Worm (Caenorhabditis elegans) whole organism, L4 larva: ENCODE data around the gene F35A5.1.

Experiments
- F26F4.8 ChIP-seq: fragments of 200-800 bp; sonication (Bioruptor generic); conservative IDR thresholded peaks from 2 replicates; pipeline ENCODE4 v1.3.6; 2022; ENCODE audit warnings: missing genetic modification characterization, missing compliant biosample characterization
- F44E2.7 ChIP-seq: fragments of 200-800 bp; sonication (Bioruptor generic); IDR thresholded peaks from 2 replicates; pipeline ENCODE4 v2.1.2; 2022; ENCODE audit warnings: missing genetic modification characterization, missing compliant biosample characterization
- R02D3.7 ChIP-seq: fragments of 150-350 bp; sonication (generic microtip); optimal IDR thresholded peaks from 3 replicates; lab custom pipeline; 2014; ENCODE audit warnings: missing biosample characterization, missing genetic modification characterization
- T26A8.4 ChIP-seq: fragments of 200-800 bp; sonication (Bioruptor generic); IDR thresholded peaks from 2 replicates; pipeline ENCODE4 v1.3.6; 2022; ENCODE audit warnings: missing genetic modification characterization, missing compliant biosample characterization
- Y48G9A.11 ChIP-seq: fragments of 200-800 bp; sonication (Bioruptor generic); IDR thresholded peaks from 2 replicates; pipeline ENCODE4 v1.3.6; 2022; ENCODE audit warnings: missing genetic modification reagents, missing genetic modification characterization, missing compliant biosample characterization
- Y75B8A.6 ChIP-seq: fragments of 200-800 bp; sonication (Bioruptor generic); IDR thresholded peaks from 2 replicates; pipeline ENCODE4 v1.3.6; 2022; ENCODE audit warnings: missing genetic modification reagents, missing genetic modification characterization, missing compliant biosample characterization
- ZK337.2 ChIP-seq: fragments of 200-800 bp; sonication (Bioruptor generic); IDR thresholded peaks from 2 replicates; pipeline ENCODE4 v1.3.6; 2022; ENCODE audit warnings: missing genetic modification reagents, missing genetic modification characterization, missing compliant biosample characterization
- arid-1 ChIP-seq: fragments of 200-800 bp; sonication (Bioruptor generic); conservative IDR thresholded peaks from 2 replicates; pipeline ENCODE4 v1.3.6; 2022; ENCODE audit warnings: missing genetic modification reagents, missing genetic modification characterization, missing compliant biosample characterization
- ceh-20 ChIP-seq: fragments of 200-800 bp; sonication (Bioruptor generic); IDR thresholded peaks from 2 replicates; pipeline ENCODE4 v1.3.6; 2022; ENCODE audit warnings: missing genetic modification reagents, missing genetic modification characterization, missing compliant biosample characterization
- ceh-28 ChIP-seq: fragments of 150-350 bp; optimal IDR thresholded peaks from 2 replicates; lab custom pipeline; 2014; ENCODE audit warnings: missing biosample characterization, missing genetic modification reagents, missing genetic modification characterization
- ceh-44 ChIP-seq: fragments of 200-800 bp; sonication (Bioruptor generic); IDR thresholded peaks from 2 replicates; pipeline ENCODE4 v1.3.6; 2022; ENCODE audit warnings: missing genetic modification reagents, missing genetic modification characterization, missing compliant biosample characterization
- daf-19 ChIP-seq: fragments of 200-800 bp; sonication (Bioruptor generic); conservative IDR thresholded peaks from 2 replicates; pipeline ENCODE4 v1.3.6; 2022; ENCODE audit warnings: missing genetic modification characterization, missing compliant biosample characterization
- dmd-8 ChIP-seq: fragments of 200-800 bp; sonication (Bioruptor generic); IDR thresholded peaks from 2 replicates; pipeline ENCODE4 v1.3.6; 2022; ENCODE audit warnings: missing genetic modification characterization, missing compliant biosample characterization
- dmd-9 ChIP-seq: fragments of 200-800 bp; sonication (Bioruptor generic); IDR thresholded peaks from 2 replicates; pipeline ENCODE4 v1.3.6; 2022; ENCODE audit warnings: missing genetic modification reagents, missing genetic modification characterization, missing compliant biosample characterization
- duxl-1 ChIP-seq: sonication (generic microtip); optimal IDR thresholded peaks from 2 replicates; lab custom pipeline; 2016; ENCODE audit warnings: mild to moderate bottlenecking, missing genetic modification characterization, moderate library complexity, missing compliant biosample characterization; ENCODE audit not compliant: poor library complexity
- egl-27 ChIP-seq: sonication (generic microtip); optimal IDR thresholded peaks from 3 replicates; lab custom pipeline; 2017; ENCODE audit warnings: missing biosample characterization, missing genetic modification reagents, missing genetic modification characterization
- egl-43 ChIP-seq: fragments of 200-800 bp; sonication (Bioruptor generic); IDR thresholded peaks from 2 replicates; pipeline ENCODE4 v1.3.6; 2022; ENCODE audit warnings: missing genetic modification reagents, missing genetic modification characterization, missing compliant biosample characterization
- fkh-10 ChIP-seq: fragments of 150-350 bp; optimal IDR thresholded peaks from 2 replicates; lab custom pipeline; 2014; ENCODE audit warnings: missing biosample characterization, missing genetic modification reagents, missing genetic modification characterization
- fos-1 ChIP-seq: fragments of 150-350 bp; optimal IDR thresholded peaks from 2 replicates; lab custom pipeline; 2014; ENCODE audit warnings: missing biosample characterization, missing genetic modification characterization
- hmg-1.1 ChIP-seq: fragments of 200-800 bp; sonication (Bioruptor generic); IDR thresholded peaks from 2 replicates; pipeline ENCODE4 v1.3.6; 2022; ENCODE audit warnings: missing genetic modification reagents, missing genetic modification characterization, missing compliant biosample characterization
- lin-1 ChIP-seq: fragments of 200-800 bp; sonication (Bioruptor generic); IDR thresholded peaks from 2 replicates; pipeline ENCODE4 v1.3.6; 2022; ENCODE audit warnings: missing genetic modification reagents, missing genetic modification characterization, missing compliant biosample characterization
- lin-13 ChIP-seq: fragments of 150-350 bp; optimal IDR thresholded peaks from 2 replicates; lab custom pipeline; 2014; ENCODE audit warnings: missing biosample characterization, missing genetic modification reagents, missing genetic modification characterization
- lin-15B ChIP-seq: fragments of 150-350 bp; sonication (generic microtip); optimal IDR thresholded peaks from 3 replicates; lab custom pipeline; 2014; ENCODE audit warnings: missing biosample characterization, missing genetic modification characterization
- lin-38 ChIP-seq: fragments of 200-800 bp; sonication (Bioruptor generic); IDR thresholded peaks from 2 replicates; pipeline ENCODE4 v1.3.6; 2022; ENCODE audit warnings: missing genetic modification reagents, missing genetic modification characterization, missing compliant biosample characterization
- lin-39 ChIP-seq: fragments of 150-350 bp; optimal IDR thresholded peaks from 2 replicates; lab custom pipeline; 2014; ENCODE audit warnings: missing biosample characterization, missing genetic modification reagents, missing genetic modification characterization
- lsy-2 ChIP-seq, 2 experiments: fragments of 150-350 bp in 1 of 2; sonication (generic microtip) in 1 of 2; optimal IDR thresholded peaks; 2 replicates each; lab custom pipeline; 2014 to 2017; ENCODE audit warnings: missing biosample characterization in 2 of 2, missing genetic modification characterization in 2 of 2
- madf-9 ChIP-seq: fragments of 200-800 bp; sonication (Bioruptor generic); conservative IDR thresholded peaks from 2 replicates; pipeline ENCODE4 v1.3.6; 2022; ENCODE audit warnings: missing genetic modification reagents, missing genetic modification characterization, missing compliant biosample characterization
- mdl-1 ChIP-seq, 2 experiments: fragments of 150-350 bp in 1 of 2; sonication (generic microtip) in 1 of 2; optimal IDR thresholded peaks; 2 replicates each; lab custom pipeline; 2014 to 2017; ENCODE audit warnings: missing biosample characterization in 2 of 2, missing genetic modification characterization in 2 of 2
- mes-2 ChIP-seq: sonication (generic microtip); optimal IDR thresholded peaks from 2 replicates; lab custom pipeline; 2016; ENCODE audit warnings: missing genotype, mild to moderate bottlenecking, missing genetic modification characterization, missing compliant biosample characterization; ENCODE audit not compliant: poor library complexity, severe bottlenecking
- mxl-2 ChIP-seq: fragments of 200-800 bp; sonication (Bioruptor generic); conservative IDR thresholded peaks from 2 replicates; pipeline ENCODE4 v1.3.6; 2022; ENCODE audit warnings: missing genetic modification reagents, missing genetic modification characterization, missing compliant biosample characterization
- mxl-3 ChIP-seq: fragments of 200-800 bp; sonication (Bioruptor generic); optimal IDR thresholded peaks from 2 replicates; lab custom pipeline; 2018; ENCODE audit warnings: mild to moderate bottlenecking, missing genetic modification characterization, missing compliant biosample characterization
- nhr-102 ChIP-seq: sonication (generic microtip); optimal IDR thresholded peaks from 2 replicates; lab custom pipeline; 2016; ENCODE audit warnings: mild to moderate bottlenecking, missing genetic modification characterization, moderate library complexity, missing compliant biosample characterization
- nhr-111 ChIP-seq: fragments of 200-800 bp; sonication (Bioruptor generic); optimal IDR thresholded peaks from 2 replicates; lab custom pipeline; 2018; ENCODE audit warnings: mild to moderate bottlenecking, missing genetic modification characterization, missing compliant biosample characterization
- nhr-28 ChIP-seq: fragments of 150-350 bp; optimal IDR thresholded peaks from 2 replicates; lab custom pipeline; 2014; ENCODE audit warnings: missing biosample characterization, missing genetic modification characterization
- nhr-42 ChIP-seq: fragments of 200-800 bp; sonication (Bioruptor generic); IDR thresholded peaks from 2 replicates; pipeline ENCODE4 v1.3.6; 2022; ENCODE audit warnings: missing genetic modification characterization, missing compliant biosample characterization
- nhr-48 ChIP-seq: sonication (generic microtip); optimal IDR thresholded peaks from 2 replicates; lab custom pipeline; 2016; ENCODE audit warnings: mild to moderate bottlenecking, missing genetic modification characterization, missing compliant biosample characterization
- nhr-6 ChIP-seq: fragments of 150-350 bp; optimal IDR thresholded peaks from 2 replicates; lab custom pipeline; 2014; ENCODE audit warnings: missing biosample characterization, missing genetic modification characterization
- pha-4 ChIP-seq, 2 experiments: fragments of 150-350 bp in 1 of 2; fragments of 200-800 bp in 1 of 2; sonication (Bioruptor generic) in 1 of 2; IDR thresholded peaks in 1 of 2; optimal IDR thresholded peaks in 1 of 2; 2 replicates each; pipeline versions ENCODE4 v1.3.6 to Lab custom; 2014 to 2022; ENCODE audit warnings: missing genetic modification characterization in 2 of 2, missing genetic modification reagents in 2 of 2, missing biosample characterization in 1 of 2, missing compliant biosample characterization in 1 of 2
- php-3 ChIP-seq: fragments of 200-800 bp; sonication (Bioruptor generic); IDR thresholded peaks from 2 replicates; pipeline ENCODE4 v1.3.6; 2022; ENCODE audit warnings: missing genetic modification reagents, missing genetic modification characterization, missing compliant biosample characterization
- sdz-12 ChIP-seq: fragments of 200-800 bp; sonication (Bioruptor generic); optimal IDR thresholded peaks from 2 replicates; lab custom pipeline; 2018; ENCODE audit warnings: mild to moderate bottlenecking, missing genetic modification characterization, missing compliant biosample characterization
- skn-1 ChIP-seq: fragments of 150-350 bp; optimal IDR thresholded peaks from 2 replicates; lab custom pipeline; 2014; ENCODE audit warnings: missing biosample characterization, missing genetic modification characterization
- snpc-4 ChIP-seq: fragments of 150-350 bp; optimal IDR thresholded peaks from 2 replicates; lab custom pipeline; 2014; ENCODE audit warnings: missing biosample characterization, missing genetic modification characterization
- spr-1 ChIP-seq: sonication (generic microtip); optimal IDR thresholded peaks from 2 replicates; lab custom pipeline; 2016; ENCODE audit warnings: mild to moderate bottlenecking, missing genetic modification characterization, missing compliant biosample characterization
- tag-97 ChIP-seq: fragments of 200-800 bp; sonication (Bioruptor generic); IDR thresholded peaks from 2 replicates; pipeline ENCODE4 v1.3.6; 2022; ENCODE audit warnings: missing genetic modification characterization, missing compliant biosample characterization
- unc-130 ChIP-seq: sonication (generic microtip); optimal IDR thresholded peaks from 2 replicates; lab custom pipeline; 2016; ENCODE audit warnings: missing genetic modification reagents, missing genetic modification characterization, missing compliant biosample characterization
- unc-62 ChIP-seq, 3 experiments: fragments of 150-350 bp in 1 of 3; sonication (generic microtip); optimal IDR thresholded peaks in 2 of 3; peaks in 1 of 3; 1 replicate in 1 of 3; 2 replicates in 2 of 3; lab custom pipeline; 2014 to 2017; ENCODE audit warnings: missing biosample characterization in 3 of 3, missing genetic modification characterization in 3 of 3, missing genetic modification reagents in 3 of 3, missing genotype in 1 of 3
- vab-7 ChIP-seq: fragments of 200-800 bp; sonication (Bioruptor generic); IDR thresholded peaks from 2 replicates; pipeline ENCODE4 v1.3.6; 2022; ENCODE audit warnings: missing genetic modification reagents, missing genetic modification characterization, missing compliant biosample characterization
- zip-11 ChIP-seq: fragments of 200-800 bp; sonication (Bioruptor generic); IDR thresholded peaks from 2 replicates; pipeline ENCODE4 v1.3.6; 2022; ENCODE audit warnings: missing genetic modification characterization, missing compliant biosample characterization
- zip-2 ChIP-seq: fragments of 150-350 bp; optimal IDR thresholded peaks from 2 replicates; lab custom pipeline; 2014; ENCODE audit warnings: missing biosample characterization, missing genetic modification characterization

F35A5.1 gene

ce11 chrX:3835632-3836031 is 28.4 kb downstream of the F35A5.1 start (continued):
- no peak for TF ChIP-seq Y75B8A.6
- no peak for TF ChIP-seq ceh-20 (GFP tag; lab: Robert Waterston, UW)
- TF ChIP-seq nhr-28 (tag; lab: Kevin White, UChicago) = peak; percentile 34
- no peak for TF ChIP-seq dmd-8 (GFP tag; lab: Robert Waterston, UW)
- TF ChIP-seq lin-13 = no peak
- no peak for TF ChIP-seq madf-9 (GFP tag; lab: Robert Waterston, UW)
- no peak for TF ChIP-seq skn-1 (tag; lab: Kevin White, UChicago)
- no peak for TF ChIP-seq tag-97
- TF ChIP-seq pha-4 (GFP tag; IDR thresholded peaks at IDR 0.05; lab: Robert Waterston, UW) = no peak
- TF ChIP-seq pha-4 (tag; optimal IDR thresholded peaks at IDR 0.05; lab: Kevin White, UChicago) = peak; percentile 24
- no peak for TF ChIP-seq T26A8.4 (GFP tag; lab: Robert Waterston, UW)
- TF ChIP-seq nhr-6 (tag; lab: Kevin White, UChicago) = no peak
- TF ChIP-seq ceh-44 = no peak
- TF ChIP-seq R02D3.7 (tag; lab: Kevin White, UChicago) = no peak
- TF ChIP-seq ceh-28 (tag; lab: Kevin White, UChicago) = no peak
- no peak for TF ChIP-seq zip-2 (tag; lab: Kevin White, UChicago)
- no peak for TF ChIP-seq F44E2.7 (GFP tag; lab: Robert Waterston, UW)
- no peak for TF ChIP-seq fkh-10 (GFP tag; lab: Kevin White, UChicago)
- TF ChIP-seq nhr-48 = peak; percentile 45
- TF ChIP-seq egl-27 (tag; lab: Kevin White, UChicago) = no peak
- TF ChIP-seq mxl-2 (GFP tag; lab: Robert Waterston, UW) = no peak
- no peak for TF ChIP-seq daf-19 (GFP tag; lab: Robert Waterston, UW)
- no peak for TF ChIP-seq lsy-2 (tag; optimal IDR thresholded peaks at IDR 0.05; lab: Kevin White, UChicago)

- TF ChIP-seq fos-1 (tag; lab: Kevin White, UChicago) (no peak), zip-11 (GFP tag; lab: Robert Waterston, UW) (no peak), sdz-12 (GFP tag; lab: Kevin White, UChicago) (no peak), lin-13 (no peak), egl-43 (GFP tag; lab: Robert Waterston, UW) (no peak), ZK337.2 (GFP tag; lab: Robert Waterston, UW) (no peak), lin-1 (no peak), egl-27 (tag; lab: Kevin White, UChicago) (no peak), duxl-1 (tag; lab: Kevin White, UChicago) (no peak), Y48G9A.11 (GFP tag; lab: Robert Waterston, UW) (no peak), mxl-3 (GFP tag; lab: Kevin White, UChicago) (peak; percentile 53), tag-97 (no peak), unc-62 (GFP tag; optimal IDR thresholded peaks at IDR 0.05 in 1 of 2; lab: Kevin White, UChicago) (peak in 1 of 2 experiments; percentile 5), unc-62 (tag; optimal IDR thresholded peaks at IDR 0.05; lab: Kevin White, UChicago) (no peak), zip-2 (tag; lab: Kevin White, UChicago) (no peak), spr-1 (tag; lab: Kevin White, UChicago) (no peak), hmg-1.1 (GFP tag; lab: Robert Waterston, UW) (no peak), F26F4.8 (no peak), dmd-9 (GFP tag; lab: Robert Waterston, UW) (no peak), mes-2 (no peak), mdl-1 (tag; optimal IDR thresholded peaks at IDR 0.05; lab: Kevin White, UChicago) (peak in 1 of 2 experiments; percentile 17), dmd-8 (GFP tag; lab: Robert Waterston, UW) (no peak), arid-1 (GFP tag; lab: Robert Waterston, UW) (no peak), lin-15B (tag; lab: Kevin White, UChicago) (no peak), nhr-102 (tag; lab: Kevin White, UChicago) (no peak), nhr-111 (GFP tag; lab: Kevin White, UChicago) (no peak), skn-1 (tag; lab: Kevin White, UChicago) (no peak), snpc-4 (tag; lab: Kevin White, UChicago) (no peak), php-3 (GFP tag; lab: Robert Waterston, UW) (no peak), unc-130 (GFP tag; lab: Kevin White, UChicago) (no peak), nhr-42 (GFP tag; lab: Robert Waterston, UW) (no peak), vab-7 (GFP tag; lab: Robert Waterston, UW) (no peak), nhr-6 (tag; lab: Kevin White, UChicago) (no peak), lin-38 (GFP tag; lab: Robert Waterston, UW) (no peak), Y75B8A.6 (no peak), lin-39 (no peak)
These were observed 30.5 kb downstream of the F35A5.1 start for ce11 chrX:3837752-3838159.
